Worm (Caenorhabditis elegans) whole organism, young adult: ENCODE measurements around the gene C01G6.2.

Source experiments
- B0019.2 ChIP-seq: fragments of 200-800 bp; sonication (Bioruptor generic); conservative IDR thresholded peaks from 2 replicates; pipeline ENCODE4 v1.3.6; 2022; ENCODE audit warnings: missing genetic modification reagents, missing genetic modification characterization, missing compliant biosample characterization
- B0261.1 ChIP-seq: sonication (generic microtip); optimal IDR thresholded peaks from 2 replicates; lab custom pipeline; 2016; ENCODE audit warnings: mild to moderate bottlenecking, missing genetic modification characterization, moderate library complexity, missing compliant biosample characterization
- C06A6.2 ChIP-seq: fragments of 200-800 bp; sonication (Bioruptor generic); conservative IDR thresholded peaks from 2 replicates; pipeline ENCODE4 v1.3.6; 2022; ENCODE audit warnings: missing genetic modification characterization, missing compliant biosample characterization
- F33H1.4 ChIP-seq: fragments of 200-800 bp; sonication (Bioruptor generic); IDR thresholded peaks from 2 replicates; pipeline ENCODE4 v1.3.6; 2022; ENCODE audit warnings: missing genetic modification reagents, missing genetic modification characterization, missing compliant biosample characterization
- F37B4.10 ChIP-seq: fragments of 200-800 bp; sonication (Bioruptor generic); IDR thresholded peaks from 2 replicates; pipeline ENCODE4 v1.3.6; 2022; ENCODE audit warnings: missing genetic modification characterization, missing compliant biosample characterization
- F49E8.2 ChIP-seq: sonication (generic microtip); optimal IDR thresholded peaks from 3 replicates; lab custom pipeline; 2017; ENCODE audit warnings: missing genetic modification characterization, mild to moderate bottlenecking, missing compliant biosample characterization, antibody characterized with exemption, moderate library complexity; ENCODE audit not compliant: insufficient read depth
- F57A8.1 ChIP-seq: fragments of 200-800 bp; sonication (Bioruptor generic); optimal IDR thresholded peaks from 2 replicates; lab custom pipeline; 2018; ENCODE audit warnings: mild to moderate bottlenecking, missing genetic modification characterization, moderate library complexity, missing compliant biosample characterization
- K11D2.4 ChIP-seq: fragments of 200-800 bp; sonication (Bioruptor generic); IDR thresholded peaks from 2 replicates; pipeline ENCODE4 v1.3.6; 2022; ENCODE audit warnings: missing genetic modification reagents, missing genetic modification characterization, missing compliant biosample characterization
- Y95B8A.8 ChIP-seq: fragments of 200-800 bp; sonication (Bioruptor generic); IDR thresholded peaks from 2 replicates; pipeline ENCODE4 v1.3.6; 2022; ENCODE audit warnings: missing genetic modification reagents, missing genetic modification characterization, missing compliant biosample characterization
- ZK185.1 ChIP-seq: sonication (generic microtip); optimal IDR thresholded peaks from 2 replicates; lab custom pipeline; 2016; ENCODE audit warnings: mild to moderate bottlenecking, missing genetic modification characterization, missing compliant biosample characterization; ENCODE audit not compliant: poor library complexity, severe bottlenecking
- bed-2 ChIP-seq: fragments of 200-800 bp; sonication (Bioruptor generic); IDR thresholded peaks from 2 replicates; pipeline ENCODE4 v1.3.6; 2022; ENCODE audit warnings: missing genetic modification reagents, missing genetic modification characterization, missing compliant biosample characterization
- ccch-3 ChIP-seq: fragments of 200-800 bp; sonication (Bioruptor generic); optimal IDR thresholded peaks from 2 replicates; lab custom pipeline; 2018; ENCODE audit warnings: mild to moderate bottlenecking, missing genetic modification characterization, missing compliant biosample characterization
- cebp-1 ChIP-seq, 2 experiments: fragments of 200-800 bp in 1 of 2; sonication (Bioruptor generic) in 1 of 2; sonication (generic microtip) in 1 of 2; IDR thresholded peaks in 1 of 2; optimal IDR thresholded peaks in 1 of 2; 2 replicates each; pipeline versions ENCODE4 v1.3.6 to Lab custom; 2017 to 2022; ENCODE audit warnings: missing compliant biosample characterization in 2 of 2, missing genetic modification characterization in 2 of 2, mild to moderate bottlenecking in 1 of 2, missing genetic modification reagents in 1 of 2, moderate library complexity in 1 of 2
- ceh-40 ChIP-seq: fragments of 200-800 bp; sonication (Bioruptor generic); IDR thresholded peaks from 2 replicates; pipeline ENCODE4 v1.3.6; 2022; ENCODE audit warnings: missing genetic modification characterization, missing compliant biosample characterization
- die-1 ChIP-seq: sonication (generic microtip); optimal IDR thresholded peaks from 2 replicates; lab custom pipeline; 2016; ENCODE audit warnings: missing genotype, mild to moderate bottlenecking, missing genetic modification characterization, missing compliant biosample characterization
- dpff-1 ChIP-seq: sonication (generic microtip); optimal IDR thresholded peaks from 2 replicates; lab custom pipeline; 2017; ENCODE audit warnings: mild to moderate bottlenecking, missing genetic modification characterization, missing compliant biosample characterization
- efl-1 ChIP-seq: fragments of 150-350 bp; optimal IDR thresholded peaks from 2 replicates; lab custom pipeline; 2014; ENCODE audit warnings: missing biosample characterization, missing genetic modification reagents, missing genetic modification characterization
- hmg-20 ChIP-seq: fragments of 200-800 bp; sonication (Bioruptor generic); IDR thresholded peaks from 2 replicates; pipeline ENCODE4 v1.3.6; 2022; ENCODE audit warnings: missing genetic modification reagents, missing genetic modification characterization, missing compliant biosample characterization
- let-526 ChIP-seq: fragments of 200-800 bp; sonication (Bioruptor generic); IDR thresholded peaks from 2 replicates; pipeline ENCODE4 v1.3.6; 2022; ENCODE audit warnings: missing genetic modification reagents, missing genetic modification characterization, missing compliant biosample characterization
- lin-26 ChIP-seq: fragments of 200-800 bp; sonication (Bioruptor generic); IDR thresholded peaks from 2 replicates; pipeline ENCODE4 v1.3.6; 2022; ENCODE audit warnings: missing genetic modification reagents, missing genetic modification characterization, missing compliant biosample characterization
- lin-35 ChIP-seq, 3 experiments: fragments of 150-350 bp in 2 of 3; sonication (generic microtip) in 1 of 3; optimal IDR thresholded peaks; 2 replicates each; lab custom pipeline; 2014 to 2018; ENCODE audit warnings: missing biosample characterization in 3 of 3, missing genetic modification characterization in 3 of 3, missing genetic modification reagents in 3 of 3
- lin-40 ChIP-seq: sonication (generic microtip); optimal IDR thresholded peaks from 2 replicates; lab custom pipeline; 2016; ENCODE audit warnings: missing genetic modification characterization, mild to moderate bottlenecking, missing compliant biosample characterization, missing genotype, missing genetic modification reagents
- lin-54 ChIP-seq: fragments of 200-800 bp; sonication (Bioruptor generic); optimal IDR thresholded peaks from 2 replicates; lab custom pipeline; 2018; ENCODE audit warnings: mild to moderate bottlenecking, missing genetic modification characterization, missing compliant biosample characterization
- lir-1 ChIP-seq: fragments of 200-800 bp; sonication (Bioruptor generic); conservative IDR thresholded peaks from 2 replicates; pipeline ENCODE4 v1.3.6; 2022; ENCODE audit warnings: missing genetic modification reagents, missing genetic modification characterization, missing compliant biosample characterization
- lsy-27 ChIP-seq: sonication (generic microtip); optimal IDR thresholded peaks from 2 replicates; lab custom pipeline; 2017; ENCODE audit warnings: missing genetic modification characterization, mild to moderate bottlenecking, missing compliant biosample characterization, antibody characterized with exemption, missing genotype, borderline replicate concordance; ENCODE audit not compliant: insufficient read depth
- madf-3 ChIP-seq: fragments of 200-800 bp; sonication (Bioruptor generic); IDR thresholded peaks from 2 replicates; pipeline ENCODE4 v1.3.6; 2022; ENCODE audit warnings: missing genetic modification reagents, missing genetic modification characterization, missing compliant biosample characterization
- madf-6 ChIP-seq: fragments of 200-800 bp; sonication (Bioruptor generic); IDR thresholded peaks from 2 replicates; pipeline ENCODE4 v1.3.6; 2022; ENCODE audit warnings: missing genetic modification reagents, missing genetic modification characterization, missing compliant biosample characterization
- mel-28 ChIP-seq: sonication (generic microtip); optimal IDR thresholded peaks from 2 replicates; lab custom pipeline; 2016; ENCODE audit warnings: borderline replicate concordance, mild to moderate bottlenecking, missing genetic modification characterization, missing compliant biosample characterization
- mes-4 ChIP-seq: sonication (generic microtip); optimal IDR thresholded peaks from 2 replicates; lab custom pipeline; 2016; ENCODE audit warnings: missing genotype, missing genetic modification characterization, missing compliant biosample characterization
- nhr-27 ChIP-seq: fragments of 200-800 bp; sonication (Bioruptor generic); optimal IDR thresholded peaks from 2 replicates; lab custom pipeline; 2018; ENCODE audit warnings: mild to moderate bottlenecking, missing genetic modification characterization, moderate library complexity, missing compliant biosample characterization
- nhr-80 ChIP-seq: sonication (generic microtip); optimal IDR thresholded peaks from 2 replicates; lab custom pipeline; 2016; ENCODE audit warnings: missing genetic modification characterization, missing compliant biosample characterization
- nhr-90 ChIP-seq: sonication (generic microtip); optimal IDR thresholded peaks from 2 replicates; lab custom pipeline; 2016; ENCODE audit warnings: missing genotype, mild to moderate bottlenecking, missing genetic modification characterization, missing compliant biosample characterization
- pha-4 ChIP-seq: fragments of 150-350 bp; sonication (generic microtip); optimal IDR thresholded peaks from 2 replicates; lab custom pipeline; 2014; ENCODE audit warnings: missing biosample characterization, missing genetic modification reagents, missing genetic modification characterization
- repo-1 ChIP-seq: sonication (generic microtip); optimal IDR thresholded peaks from 2 replicates; lab custom pipeline; 2017; ENCODE audit warnings: mild to moderate bottlenecking, missing genetic modification characterization, missing compliant biosample characterization
- rpc-1 ChIP-seq, 2 experiments: fragments of 150-350 bp in 1 of 2; sonication (generic microtip) in 1 of 2; optimal IDR thresholded peaks; 2 replicates each; lab custom pipeline; 2014 to 2018; ENCODE audit warnings: missing biosample characterization in 1 of 2, missing genetic modification characterization in 1 of 2, missing genetic modification reagents in 1 of 2, missing genotype in 1 of 2
- snpc-3.4 ChIP-seq: sonication (generic microtip); optimal IDR thresholded peaks from 2 replicates; lab custom pipeline; 2017; ENCODE audit warnings: missing genetic modification characterization, mild to moderate bottlenecking, missing compliant biosample characterization, antibody characterized with exemption, moderate library complexity, missing genotype, missing genetic modification reagents
- tbp1 ChIP-seq: fragments of 200-800 bp; sonication (Bioruptor generic); optimal IDR thresholded peaks from 2 replicates; lab custom pipeline; 2018; ENCODE audit warnings: mild to moderate bottlenecking, missing genetic modification characterization, missing compliant biosample characterization
- tbx-9 ChIP-seq: sonication (generic microtip); optimal IDR thresholded peaks from 2 replicates; lab custom pipeline; 2016; ENCODE audit warnings: borderline replicate concordance, missing genetic modification characterization, inconsistent platforms, missing compliant biosample characterization
- zfh-2 ChIP-seq: fragments of 200-800 bp; sonication (Bioruptor generic); conservative IDR thresholded peaks from 2 replicates; pipeline ENCODE4 v1.3.6; 2022; ENCODE audit warnings: missing genetic modification reagents, missing genetic modification characterization, missing compliant biosample characterization
- ztf-25 ChIP-seq: fragments of 200-800 bp; sonication (Bioruptor generic); IDR thresholded peaks from 2 replicates; pipeline ENCODE4 v1.3.6; 2022; ENCODE audit warnings: missing genetic modification reagents, missing genetic modification characterization, missing compliant biosample characterization
- ztf-28 ChIP-seq: fragments of 200-800 bp; sonication (Bioruptor generic); IDR thresholded peaks from 2 replicates; pipeline ENCODE4 v1.3.6; 2022; ENCODE audit warnings: missing genetic modification reagents, missing genetic modification characterization, missing compliant biosample characterization

Gene C01G6.2

ce11 chrII:9284358-9285170, 17.7 kb downstream of the C01G6.2 start (continued):
- no peak for TF ChIP-seq rpc-1 (optimal IDR thresholded peaks at IDR 0.05; lab: Kevin White, UChicago)
- TF ChIP-seq rpc-1 (tag; optimal IDR thresholded peaks at IDR 0.05; lab: Kevin White, UChicago): no peak
- TF ChIP-seq mes-4 (tag; lab: Kevin White, UChicago): no peak
- TF ChIP-seq ZK185.1 (tag; lab: Kevin White, UChicago): peak; percentile 19
- 0 out of 2 replicates have a peak, but pooled peaks have one; percentile 19 for TF ChIP-seq K11D2.4
- TF ChIP-seq nhr-80 (tag; lab: Kevin White, UChicago): peak; percentile 11

- TF ChIP-seq let-526 (GFP tag; lab: Robert Waterston, UW) (no peak), mel-28 (peak; percentile 13), ccch-3 (GFP tag; lab: Kevin White, UChicago) (no peak), dpff-1 (tag; lab: Kevin White, UChicago) (no peak), ceh-40 (no peak), nhr-90 (tag; lab: Kevin White, UChicago) (no peak), ZK185.1 (tag; lab: Kevin White, UChicago) (peak; percentile 49), mes-4 (tag; lab: Kevin White, UChicago) (no peak), madf-6 (GFP tag; lab: Robert Waterston, UW) (peak; percentile 87), lin-54 (GFP tag; lab: Kevin White, UChicago) (peak; percentile 36), efl-1 (GFP tag; lab: Kevin White, UChicago) (peak; percentile 37), lin-26 (GFP tag; lab: Robert Waterston, UW) (peak; percentile 49), bed-2 (GFP tag; lab: Robert Waterston, UW) (no peak), B0019.2 (GFP tag; lab: Robert Waterston, UW) (no peak), ztf-28 (no peak), F37B4.10 (GFP tag; lab: Robert Waterston, UW) (no peak), F49E8.2 (tag; lab: Kevin White, UChicago) (peak; percentile 46), lin-35 (GFP tag; optimal IDR thresholded peaks at IDR 0.05; lab: Kevin White, UChicago) (peak in 1 of 3 experiments; percentile 30), madf-3 (GFP tag; lab: Robert Waterston, UW) (peak; percentile 57; the same call in 1 of the 2 replicates), ztf-25 (GFP tag; lab: Robert Waterston, UW) (no peak), die-1 (tag; lab: Kevin White, UChicago) (no peak), hmg-20 (no peak), F57A8.1 (GFP tag; lab: Kevin White, UChicago) (no peak), lin-40 (tag; lab: Kevin White, UChicago) (peak; percentile 2), lsy-27 (tag; lab: Kevin White, UChicago) (no peak), repo-1 (no peak), zfh-2 (GFP tag; lab: Robert Waterston, UW) (no peak), lir-1 (GFP tag; lab: Robert Waterston, UW) (peak; percentile 5; the same call in 1 of the 2 replicates), pha-4 (tag; lab: Kevin White, UChicago) (no peak), tbx-9 (tag; lab: Kevin White, UChicago) (no peak), nhr-27 (no peak), F33H1.4 (GFP tag; lab: Robert Waterston, UW) (peak; percentile 91), B0261.1 (tag; lab: Kevin White, UChicago) (no peak), Y95B8A.8 (GFP tag; lab: Robert Waterston, UW) (no peak), rpc-1 (optimal IDR thresholded peaks at IDR 0.05; lab: Kevin White, UChicago) (no peak), rpc-1 (tag; optimal IDR thresholded peaks at IDR 0.05; lab: Kevin White, UChicago) (no peak), C06A6.2 (GFP tag; lab: Robert Waterston, UW) (no peak), snpc-3.4 (tag; lab: Kevin White, UChicago) (no peak), tbp1 (GFP tag; lab: Kevin White, UChicago) (peak; percentile 18), cebp-1 (GFP tag; IDR thresholded peaks at IDR 0.05; lab: Robert Waterston, UW) (no peak), cebp-1 (tag; optimal IDR thresholded peaks at IDR 0.05; lab: Kevin White, UChicago) (peak; percentile 11)
Observed at ce11 chrII:9285171-9286025, 18.5 kb downstream of the C01G6.2 start, which contains the start of gene mtrr-1. Gene mtrr-1 (plus strand): TSS chrII:9285975.
